Fruit fly (Drosophila melanogaster) whole organism, wandering third instar larva: ENCODE measurements around the gene Npc2g.

ENCODE experiments used
- Abd-B ChIP-seq: fragments of >200 bp; optimal IDR thresholded peaks from 2 replicates; lab custom pipeline; 2017; ENCODE audit warnings: missing biosample characterization, missing genetic modification characterization
- CrebA ChIP-seq: fragments of 200-800 bp; sonication (Bioruptor generic); optimal IDR thresholded peaks from 2 replicates; lab custom pipeline; 2016; ENCODE audit warnings: missing biosample characterization, mild to moderate bottlenecking, missing genetic modification characterization, borderline replicate concordance
- Dfd ChIP-seq: fragments of >200 bp; optimal IDR thresholded peaks from 2 replicates; lab custom pipeline; 2017; ENCODE audit warnings: missing biosample characterization, missing genetic modification characterization
- Hnf4 ChIP-seq: fragments of 200-800 bp; sonication (Bioruptor generic); optimal IDR thresholded peaks from 2 replicates; lab custom pipeline; 2016; ENCODE audit warnings: missing biosample characterization, mild to moderate bottlenecking, missing genetic modification characterization
- Jra ChIP-seq: sonication (Bioruptor generic); optimal IDR thresholded peaks from 2 replicates; lab custom pipeline; 2016; ENCODE audit warnings: missing biosample characterization, missing genetic modification characterization
- Sp1 ChIP-seq: fragments of 200-800 bp; sonication (Bioruptor generic); optimal IDR thresholded peaks from 3 replicates; lab custom pipeline; 2019; ENCODE audit warnings: missing biosample characterization, mild to moderate bottlenecking, missing genetic modification characterization, moderate library complexity
- br ChIP-seq: fragments of 200-800 bp; sonication (Bioruptor generic); optimal IDR thresholded peaks from 2 replicates; lab custom pipeline; 2016; ENCODE audit warnings: missing biosample characterization, missing genetic modification characterization
- brk ChIP-seq: fragments of 200-800 bp; sonication (Bioruptor generic); optimal IDR thresholded peaks from 2 replicates; lab custom pipeline; 2016; ENCODE audit warnings: missing biosample characterization, mild to moderate bottlenecking, missing genetic modification characterization
- ey ChIP-seq: fragments of 200-800 bp; sonication (Bioruptor generic); optimal IDR thresholded peaks from 2 replicates; lab custom pipeline; 2016; ENCODE audit warnings: missing biosample characterization, missing genetic modification characterization
- fru ChIP-seq: fragments of 200-800 bp; sonication (Bioruptor generic); optimal IDR thresholded peaks from 3 replicates; lab custom pipeline; 2016; ENCODE audit warnings: missing biosample characterization, mild to moderate bottlenecking, missing genetic modification characterization
- h ChIP-seq: fragments of 200-800 bp; sonication (Bioruptor generic); optimal IDR thresholded peaks from 3 replicates; lab custom pipeline; 2016; ENCODE audit warnings: missing biosample characterization, mild to moderate bottlenecking, missing genetic modification characterization
- rgr ChIP-seq: fragments of 200-800 bp; sonication (Bioruptor generic); optimal IDR thresholded peaks from 3 replicates; lab custom pipeline; 2016; ENCODE audit warnings: missing biosample characterization, mild to moderate bottlenecking, missing genetic modification characterization

DNA sequence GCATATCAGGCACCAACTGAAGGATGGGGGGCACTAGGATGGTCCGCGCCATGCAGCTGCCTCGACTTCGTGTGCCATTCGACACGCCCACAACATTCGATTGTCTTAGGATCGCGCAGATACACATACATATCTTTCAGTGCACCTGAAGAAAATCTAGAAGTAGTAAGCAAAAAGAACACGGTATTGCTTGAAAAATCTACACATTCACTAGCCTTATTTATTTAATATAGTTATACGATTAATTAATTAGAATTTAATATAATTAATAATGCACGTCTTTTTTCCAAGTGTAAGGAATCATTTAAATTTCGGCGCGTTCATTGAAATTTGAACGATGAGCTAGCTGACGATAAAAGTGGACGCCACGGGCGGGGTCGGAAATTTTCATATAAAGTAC, 10.5 kb downstream of the Npc2g start:
- TF ChIP-seq ey (GFP tag; lab: Kevin White, UChicago) = no peak
- no peak for TF ChIP-seq Hnf4 (GFP tag; lab: Kevin White, UChicago)
- TF ChIP-seq CrebA (GFP tag; lab: Kevin White, UChicago) = no peak
- TF ChIP-seq Abd-B (GFP tag; lab: Kevin White, UChicago) = no peak
- TF ChIP-seq Jra = no peak
- TF ChIP-seq Sp1 (GFP tag; lab: Kevin White, UChicago) = no peak
- TF ChIP-seq Dfd = no peak
- no peak for TF ChIP-seq brk
- TF ChIP-seq h = no peak
- no peak for TF ChIP-seq rgr (GFP tag; lab: Kevin White, UChicago)
- TF ChIP-seq fru (GFP tag; lab: Kevin White, UChicago) = no peak
- TF ChIP-seq br (GFP tag; lab: Kevin White, UChicago) = no peak
